Fruit fly (Drosophila melanogaster) whole organism: ENCODE results near the gene BG642163.

ENCODE experiments used
- CG8478 ChIP-seq: fragments of >200 bp; optimal IDR thresholded peaks from 2 replicates; lab custom pipeline; 2018; ENCODE audit warnings: inconsistent platforms
- Dll ChIP-seq: fragments of >200 bp; optimal IDR thresholded peaks from 2 replicates; lab custom pipeline; 2017
- EcR ChIP-seq, 2 experiments: fragments of >200 bp; optimal IDR thresholded peaks; 2 replicates each; lab custom pipeline; 2017; ENCODE audit warnings: missing biosample characterization in 2 of 2, missing genetic modification characterization in 2 of 2, missing genetic modification reagents in 2 of 2
- pan ChIP-seq: fragments of >200 bp; optimal IDR thresholded peaks from 2 replicates; lab custom pipeline; 2017
- psq ChIP-seq: fragments of >200 bp; optimal IDR thresholded peaks from 2 replicates; lab custom pipeline; 2017
- usp ChIP-seq: fragments of >200 bp; optimal IDR thresholded peaks from 2 replicates; lab custom pipeline; 2017; ENCODE audit warnings: missing biosample characterization, missing genetic modification characterization, mixed read lengths

DNA sequence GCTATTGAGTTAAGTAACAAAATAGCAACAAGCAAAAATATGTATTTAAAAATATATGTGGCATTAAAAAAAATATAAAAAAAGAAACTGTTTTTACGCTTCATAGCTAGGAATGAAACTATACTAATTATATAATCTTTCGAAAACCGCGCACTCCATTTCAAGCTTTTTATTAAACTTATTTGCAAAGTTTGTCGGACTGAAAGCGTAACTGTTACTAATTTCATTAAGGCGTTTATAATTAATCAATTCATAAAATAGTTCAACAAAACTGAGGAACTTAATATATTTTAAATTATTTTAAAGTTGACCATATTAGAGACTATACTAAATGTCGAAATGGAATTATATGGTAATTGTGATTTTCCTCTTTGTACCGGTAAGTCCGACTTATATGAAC, 1.6 kb downstream of the BG642163 start, which contains the start of gene CG15635:
- TF ChIP-seq psq (lab: Kevin White, UChicago), result no peak
- TF ChIP-seq EcR (GFP tag; optimal IDR thresholded peaks at IDR 0.05; lab: Kevin White, UChicago), result no peak
- TF ChIP-seq CG8478 (lab: Kevin White, UChicago), result no peak
- no peak for TF ChIP-seq pan (lab: Kevin White, UChicago)
- TF ChIP-seq usp, result no peak
- TF ChIP-seq Dll (lab: Kevin White, UChicago), result no peak
